Worm (Caenorhabditis elegans) whole organism, L3 larva: ENCODE measurements around the gene oac-59.

Source experiments
- ZK546.5 ChIP-seq: sonication (generic microtip); optimal IDR thresholded peaks from 2 replicates; lab custom pipeline; 2017; ENCODE audit warnings: missing biosample characterization, missing genetic modification characterization
- elt-1 ChIP-seq: fragments of 150-350 bp; optimal IDR thresholded peaks from 2 replicates; lab custom pipeline; 2014; ENCODE audit warnings: missing biosample characterization, missing genetic modification characterization
- elt-3 ChIP-seq, 3 experiments: fragments of 150-350 bp in 1 of 3; sonication (generic microtip) in 2 of 3; optimal IDR thresholded peaks; 2 replicates in 2 of 3; 4 replicates in 1 of 3; lab custom pipeline; 2014 to 2017; ENCODE audit warnings: missing biosample characterization in 3 of 3, missing genetic modification characterization in 3 of 3
- eor-1 ChIP-seq, 2 experiments: fragments of 150-350 bp; optimal IDR thresholded peaks; 2 replicates each; lab custom pipeline; 2014 to 2018; ENCODE audit warnings: missing biosample characterization in 2 of 2, missing genetic modification characterization in 2 of 2
- fkh-10 ChIP-seq: sonication (generic microtip); optimal IDR thresholded peaks from 2 replicates; lab custom pipeline; 2017; ENCODE audit warnings: missing biosample characterization, missing genetic modification reagents, missing genetic modification characterization
- jun-1 ChIP-seq: fragments of 150-350 bp; optimal IDR thresholded peaks from 2 replicates; lab custom pipeline; 2014; ENCODE audit warnings: missing biosample characterization, missing genetic modification reagents, missing genetic modification characterization
- mdl-1 ChIP-seq: fragments of 150-350 bp; optimal IDR thresholded peaks from 2 replicates; lab custom pipeline; 2014; ENCODE audit warnings: missing biosample characterization, missing genetic modification characterization
- nhr-76 ChIP-seq: fragments of 150-350 bp; sonication (generic microtip); optimal IDR thresholded peaks from 5 replicates; lab custom pipeline; 2014; ENCODE audit warnings: missing biosample characterization, missing genetic modification characterization
- pqm-1 ChIP-seq: fragments of 150-350 bp; optimal IDR thresholded peaks from 2 replicates; lab custom pipeline; 2017; ENCODE audit warnings: missing biosample characterization, missing genetic modification characterization, inconsistent platforms
- snpc-4 ChIP-seq: fragments of 150-350 bp; optimal IDR thresholded peaks from 2 replicates; lab custom pipeline; 2014; ENCODE audit warnings: missing biosample characterization, missing genetic modification characterization
- unc-39 ChIP-seq: sonication (generic microtip); optimal IDR thresholded peaks from 4 replicates; lab custom pipeline; 2017; ENCODE audit warnings: missing biosample characterization, missing genetic modification characterization
- ztf-4 ChIP-seq: fragments of 150-350 bp; optimal IDR thresholded peaks from 2 replicates; lab custom pipeline; 2014; ENCODE audit warnings: missing biosample characterization, missing genetic modification characterization

- TF ChIP-seq nhr-76 (no peak), elt-3 (tag; optimal IDR thresholded peaks at IDR 0.05; lab: Kevin White, UChicago) (no peak), jun-1 (tag; lab: Kevin White, UChicago) (no peak), pqm-1 (tag; lab: Kevin White, UChicago) (no peak), ztf-4 (tag; lab: Kevin White, UChicago) (no peak), ZK546.5 (no peak), snpc-4 (no peak), elt-1 (tag; lab: Kevin White, UChicago) (no peak), unc-39 (tag; lab: Kevin White, UChicago) (no peak), eor-1 (tag; optimal IDR thresholded peaks at IDR 0.05; lab: Kevin White, UChicago) (no peak), mdl-1 (no peak), fkh-10 (GFP tag; lab: Kevin White, UChicago) (no peak)
These were observed 10.5 kb upstream of the oac-59 start, which contains the start of gene oac-58 for ce11 chrIV:12311597-12311996.
